Worm (Caenorhabditis elegans): ENCODE measurements around the gene sdz-35.

sdz-35 gene

ce11 chrII:3244758-3245157, 36.2 kb upstream of the sdz-35 start:
- TF ChIP-seq bed-3 (GFP tag; optimal IDR thresholded peaks at IDR 0.05): no peak
- TF ChIP-seq tbx-8 (GFP tag; optimal IDR thresholded peaks at IDR 0.05): no peak
- no peak for TF ChIP-seq nhr-237 (tag; optimal IDR thresholded peaks at IDR 0.05)
- no peak for TF ChIP-seq mab-5 (tag; optimal IDR thresholded peaks at IDR 0.05)
- TF ChIP-seq unc-120 (tag; optimal IDR thresholded peaks at IDR 0.05; ENCODE audit: poor library complexity, severe bottlenecking): no peak
- TF ChIP-seq ces-1 (GFP tag; optimal IDR thresholded peaks at IDR 0.05): no peak
- no peak for TF ChIP-seq mls-2 (tag; optimal IDR thresholded peaks at IDR 0.05)
- TF ChIP-seq nhr-28 (tag; optimal IDR thresholded peaks at IDR 0.05): no peak
- TF ChIP-seq cnd-1 (tag; optimal IDR thresholded peaks at IDR 0.05): no peak
- TF ChIP-seq nhr-12 (tag; optimal IDR thresholded peaks at IDR 0.05): no peak
- TF ChIP-seq hlh-1 (tag; optimal IDR thresholded peaks at IDR 0.05): no peak

- no peak for TF ChIP-seq ceh-83 (GFP tag; optimal IDR thresholded peaks at IDR 0.05)
- TF ChIP-seq tbx-8 (GFP tag; optimal IDR thresholded peaks at IDR 0.05): no peak
- TF ChIP-seq lsy-2 (tag; optimal IDR thresholded peaks at IDR 0.05): no peak
- TF ChIP-seq nhr-28 (tag; optimal IDR thresholded peaks at IDR 0.05): no peak
- TF ChIP-seq mab-5 (tag; optimal IDR thresholded peaks at IDR 0.05): no peak
- no peak for TF ChIP-seq unc-39 (tag; optimal IDR thresholded peaks at IDR 0.05)
- TF ChIP-seq sem-2 (GFP tag; optimal IDR thresholded peaks at IDR 0.05): no peak
- no peak for TF ChIP-seq mls-2 (tag; optimal IDR thresholded peaks at IDR 0.05)
- TF ChIP-seq unc-62 (GFP tag; optimal IDR thresholded peaks at IDR 0.05): no peak
- TF ChIP-seq ham-2 (GFP tag; optimal IDR thresholded peaks at IDR 0.05): no peak
- no peak for TF ChIP-seq cnd-1 (tag; optimal IDR thresholded peaks at IDR 0.05)
- TF ChIP-seq bed-3 (GFP tag; optimal IDR thresholded peaks at IDR 0.05): no peak
These were observed 35.5 kb upstream of the sdz-35 start, which contains the start of gene C17F4.12 for ce11 chrII:3244070-3244469. Gene C17F4.12 (minus strand): TSS chrII:3244170.

ce11 chrII:3241842-3242241, 33.3 kb upstream of the sdz-35 start:
- TF ChIP-seq lsy-2 (tag; optimal IDR thresholded peaks at IDR 0.05) (no peak), pha-4 (tag; optimal IDR thresholded peaks at IDR 0.05) (no peak), elt-3 (tag; optimal IDR thresholded peaks at IDR 0.05) (peak; percentile 88), blmp-1 (tag; optimal IDR thresholded peaks at IDR 0.05) (peak; percentile 10)

ce11 chrII:3240207-3240606, 31.6 kb upstream of the sdz-35 start, which contains the start of gene C17F4.3:
Gene C17F4.3 (plus strand): TSS chrII:3240507.
- TF ChIP-seq bed-3 (GFP tag; optimal IDR thresholded peaks at IDR 0.05) (no peak), ces-1 (GFP tag; optimal IDR thresholded peaks at IDR 0.05) (no peak), tbx-8 (GFP tag; optimal IDR thresholded peaks at IDR 0.05) (no peak), nhr-237 (tag; optimal IDR thresholded peaks at IDR 0.05) (no peak)

ce11 chrII:3237038-3237521, 28.5 kb upstream of the sdz-35 start, which contains the start of the genes srz-67 and C17F4.11:
Gene srz-67 (minus strand): TSS chrII:3237138.
Gene C17F4.11 (plus strand): TSS chrII:3237471.
- no peak for TF ChIP-seq sptf-1 (tag; optimal IDR thresholded peaks at IDR 0.05)
- no peak for TF ChIP-seq unc-62 (GFP tag; optimal IDR thresholded peaks at IDR 0.05)
- TF ChIP-seq mab-5 (tag; optimal IDR thresholded peaks at IDR 0.05): no peak
- no peak for TF ChIP-seq drap-1 (GFP tag; optimal IDR thresholded peaks at IDR 0.05)
- no peak for TF ChIP-seq lsy-2 (tag; optimal IDR thresholded peaks at IDR 0.05)
- no peak for TF ChIP-seq nhr-237 (tag; optimal IDR thresholded peaks at IDR 0.05)
- no peak for TF ChIP-seq elt-3 (tag; optimal IDR thresholded peaks at IDR 0.05)
- no peak for TF ChIP-seq hlh-1 (tag; optimal IDR thresholded peaks at IDR 0.05)
- TF ChIP-seq ztf-11 (tag; optimal IDR thresholded peaks at IDR 0.05): no peak
- TF ChIP-seq sem-2 (GFP tag; optimal IDR thresholded peaks at IDR 0.05): no peak
- no peak for TF ChIP-seq snpc-4 (tag; optimal IDR thresholded peaks at IDR 0.05)
- no peak for TF ChIP-seq blmp-1 (tag; optimal IDR thresholded peaks at IDR 0.05)
- TF ChIP-seq cnd-1 (tag; optimal IDR thresholded peaks at IDR 0.05): no peak
- TF ChIP-seq bed-3 (GFP tag; optimal IDR thresholded peaks at IDR 0.05): no peak
- no peak for TF ChIP-seq tbx-8 (GFP tag; optimal IDR thresholded peaks at IDR 0.05)
- TF ChIP-seq mep-1 (tag; optimal IDR thresholded peaks at IDR 0.05): no peak
- TF ChIP-seq ceh-39 (tag; optimal IDR thresholded peaks at IDR 0.05): no peak

DNA sequence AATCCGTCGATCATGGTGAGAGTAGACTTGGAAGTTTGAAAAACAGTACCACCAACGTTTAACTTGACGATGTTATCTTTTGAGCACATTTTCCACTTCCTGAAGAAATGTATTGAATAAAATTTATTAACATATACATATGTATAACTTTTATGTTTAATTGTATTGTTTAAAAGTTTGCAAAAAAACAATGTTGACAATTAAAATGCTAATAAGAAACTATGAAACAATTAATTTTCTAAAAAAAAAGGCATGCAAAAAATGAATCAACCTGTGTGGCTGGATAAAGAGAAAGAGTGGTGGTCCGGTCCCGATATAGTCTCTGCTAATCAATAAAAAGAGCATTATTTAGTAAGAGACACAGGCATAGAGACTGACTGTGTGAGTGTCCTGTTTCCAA, 26.1 kb upstream of the sdz-35 start, which contains the start of gene C17F4.8:
C17F4.8 (minus strand) TSS at position 101 of the 400 bp plus-strand sequence.
- TF ChIP-seq nhr-28 (tag; optimal IDR thresholded peaks at IDR 0.05) (no peak), lin-13 (tag; optimal IDR thresholded peaks at IDR 0.05) (no peak), M03D4.4 (tag; optimal IDR thresholded peaks at IDR 0.05) (no peak), sptf-1 (tag; optimal IDR thresholded peaks at IDR 0.05) (no peak), ces-1 (GFP tag; optimal IDR thresholded peaks at IDR 0.05) (no peak), elt-3 (tag; optimal IDR thresholded peaks at IDR 0.05) (no peak)
